Fruit fly (Drosophila melanogaster) S2 (cell line): Measurements from ENCODE around the gene Hsp70Ab.

ENCODE experiments used
- CG8478 ChIP-seq: fragments of >200 bp; optimal IDR thresholded peaks from 2 replicates; lab custom pipeline; 2018
- CTCF ChIP-seq, 2 experiments: fragments of >200 bp; optimal IDR thresholded peaks; 2 replicates each; lab custom pipeline; 2018

dm6 chr3R:11947959-11948358, 10.4 kb upstream of the Hsp70Ab start:
- TF ChIP-seq CTCF (optimal IDR thresholded peaks at IDR 0.05; lab: Kevin White, UChicago) (no peak), CG8478 (lab: Kevin White, UChicago) (no peak)
